Fruit fly (Drosophila melanogaster) S2 (cell line): ENCODE data around the gene CG13603.

Experiments
- CG8478 ChIP-seq: fragments of >200 bp; optimal IDR thresholded peaks from 2 replicates; lab custom pipeline; 2018
- CTCF ChIP-seq, 2 experiments: fragments of >200 bp; optimal IDR thresholded peaks; 2 replicates each; lab custom pipeline; 2018

Gene CG13603

DNA sequence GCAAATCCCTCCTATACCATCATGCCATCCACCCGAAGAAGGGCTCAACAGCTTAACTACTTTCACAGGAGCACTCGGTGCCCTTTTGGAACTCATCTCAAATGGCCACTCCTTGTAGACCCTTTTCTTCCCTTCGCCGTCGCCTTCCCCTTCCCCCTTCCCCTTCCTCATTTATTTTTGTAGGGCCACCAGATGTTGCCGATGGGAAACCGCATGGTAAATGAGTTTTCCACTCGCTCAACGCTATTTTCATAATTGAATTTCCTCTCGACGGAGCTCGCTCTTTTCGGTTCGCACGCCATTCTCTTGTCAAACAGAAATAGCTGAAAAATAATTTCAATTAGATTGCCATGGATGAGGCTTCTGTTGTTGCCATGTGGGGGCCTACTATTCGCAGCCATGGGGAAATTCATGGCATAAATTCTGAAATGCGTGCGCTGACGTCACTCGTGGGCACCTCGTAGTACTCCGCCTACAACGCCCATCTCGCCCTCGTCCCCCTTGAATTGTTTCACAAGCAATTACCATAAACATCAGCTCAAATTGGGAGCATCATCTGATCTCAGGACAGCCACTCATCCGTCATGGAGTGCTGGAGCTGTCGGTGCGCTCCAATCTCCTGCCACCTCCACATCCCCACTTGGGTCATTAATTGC, 25.8 kb upstream of the CG13603 start:
- TF ChIP-seq CTCF (optimal IDR thresholded peaks at IDR 0.05; lab: Kevin White, UChicago) (no peak), CG8478 (no peak)

DNA sequence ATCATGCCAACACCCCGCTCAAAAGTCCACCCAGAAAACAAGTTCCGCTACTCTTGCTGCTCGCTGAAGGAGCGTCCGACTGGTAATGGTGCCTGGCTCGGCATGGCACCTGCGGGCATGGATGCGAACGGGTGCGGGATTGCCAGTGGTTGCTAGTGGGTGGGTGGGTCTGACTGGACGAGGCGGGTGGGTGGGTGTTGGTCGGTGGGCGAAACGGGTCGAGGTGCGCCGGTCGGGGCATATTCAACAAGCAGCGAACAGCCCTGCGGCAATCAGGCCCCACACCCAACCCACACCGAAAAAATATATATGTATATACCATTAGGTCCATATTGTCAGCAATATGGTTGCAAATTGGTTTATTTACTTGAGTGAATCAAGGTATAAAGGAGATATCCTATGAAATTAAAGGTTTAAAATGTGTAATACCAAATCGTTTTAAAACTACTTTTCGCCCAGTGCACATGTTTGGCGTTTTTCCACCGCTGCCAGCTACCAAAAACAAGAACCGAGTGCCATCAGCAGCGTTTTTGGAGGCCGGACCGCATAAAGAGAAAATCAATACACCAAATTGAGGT, 24.4 kb upstream of the CG13603 start:
- TF ChIP-seq CG8478 (no peak), CTCF (optimal IDR thresholded peaks at IDR 0.05; lab: Kevin White, UChicago) (no peak)

DNA sequence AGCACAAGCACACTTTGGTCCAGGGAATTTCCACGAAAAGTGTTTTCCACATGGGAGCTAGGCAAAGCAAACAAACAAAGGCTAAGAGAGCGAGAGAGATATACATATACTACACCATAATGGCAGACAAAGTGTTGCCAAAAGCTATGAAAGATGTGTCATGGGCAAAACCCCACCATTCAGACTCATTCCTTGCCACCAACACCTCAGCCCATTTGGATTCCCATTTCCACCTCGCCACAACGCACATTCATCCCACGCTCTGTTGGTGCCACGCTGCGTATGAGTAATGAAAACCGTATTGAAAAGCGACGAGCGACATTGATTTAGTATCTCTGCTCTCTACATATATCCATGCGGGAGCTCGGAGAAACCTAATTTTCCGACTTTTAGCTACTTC, 22.5 kb upstream of the CG13603 start:
- TF ChIP-seq CTCF (optimal IDR thresholded peaks at IDR 0.05; lab: Kevin White, UChicago) (no peak), CG8478 (no peak)

DNA sequence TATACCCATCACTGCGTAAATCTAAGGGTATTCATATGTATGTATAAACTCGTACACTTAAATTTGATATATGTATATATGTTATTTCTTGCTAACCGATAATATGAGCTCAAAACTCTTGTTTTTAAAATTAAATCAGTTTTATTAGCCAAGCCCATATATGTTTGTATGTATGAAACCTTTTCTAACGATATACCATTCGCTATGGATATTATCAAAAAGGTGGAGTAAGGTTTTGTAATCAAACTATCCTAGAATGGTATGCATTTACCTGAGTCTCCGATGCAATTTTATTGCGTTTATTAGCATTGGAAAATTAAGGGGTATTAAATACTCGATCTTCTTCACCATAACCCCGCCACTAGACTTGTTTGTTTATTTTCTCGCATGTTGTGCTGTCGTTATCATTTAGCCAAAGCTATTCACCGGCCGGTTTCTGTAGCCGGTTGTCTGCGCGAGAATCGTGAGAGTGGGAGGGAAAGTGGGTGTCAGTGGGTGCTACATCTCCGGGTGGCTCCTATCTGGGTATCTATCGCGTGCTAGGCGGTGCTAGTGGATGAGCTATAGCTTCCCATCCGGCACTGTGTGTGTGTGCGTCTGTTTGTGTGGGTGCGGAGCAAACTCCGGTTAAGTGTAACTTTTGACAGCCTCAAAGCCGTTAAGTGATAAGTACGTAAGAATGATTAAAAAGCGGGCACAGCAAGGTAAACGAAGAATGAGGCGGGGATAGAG, 21.6 kb upstream of the CG13603 start:
- no peak for TF ChIP-seq CTCF (optimal IDR thresholded peaks at IDR 0.05; lab: Kevin White, UChicago)
- no peak for TF ChIP-seq CG8478

DNA sequence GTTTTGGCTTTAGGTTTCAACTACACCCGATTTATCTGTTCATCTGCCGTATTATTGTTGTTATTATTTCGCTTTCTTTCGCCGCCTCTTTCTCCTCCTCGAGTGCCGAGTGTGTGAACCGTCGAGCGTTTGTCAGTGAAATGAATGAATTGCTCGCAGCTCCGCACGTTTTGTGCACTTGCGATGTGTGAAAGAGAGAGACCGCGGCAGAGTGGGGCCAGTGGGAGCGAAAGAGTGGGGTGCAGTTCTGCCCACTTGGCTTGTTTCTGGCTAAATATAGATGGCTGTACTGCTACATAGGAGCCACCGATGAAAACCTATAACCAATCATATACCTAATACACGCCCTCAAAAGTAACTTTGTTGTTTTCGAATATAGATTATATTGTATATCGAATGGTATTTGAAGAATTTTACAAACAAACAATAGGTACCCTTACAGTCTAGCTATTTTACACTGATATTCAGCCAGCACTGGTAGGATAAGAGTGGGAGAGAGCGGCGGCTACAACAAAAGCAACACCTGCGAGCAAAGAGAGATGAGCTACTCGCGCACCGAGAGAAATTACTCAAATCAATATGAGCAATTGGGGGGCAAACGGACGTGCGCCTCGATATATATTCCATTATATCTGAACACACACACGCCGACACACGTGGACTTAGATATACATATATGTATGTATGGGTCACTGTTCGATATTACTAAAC, 20.2 kb upstream of the CG13603 start:
- TF ChIP-seq CG8478 (no peak), CTCF (optimal IDR thresholded peaks at IDR 0.05; lab: Kevin White, UChicago) (no peak)

DNA sequence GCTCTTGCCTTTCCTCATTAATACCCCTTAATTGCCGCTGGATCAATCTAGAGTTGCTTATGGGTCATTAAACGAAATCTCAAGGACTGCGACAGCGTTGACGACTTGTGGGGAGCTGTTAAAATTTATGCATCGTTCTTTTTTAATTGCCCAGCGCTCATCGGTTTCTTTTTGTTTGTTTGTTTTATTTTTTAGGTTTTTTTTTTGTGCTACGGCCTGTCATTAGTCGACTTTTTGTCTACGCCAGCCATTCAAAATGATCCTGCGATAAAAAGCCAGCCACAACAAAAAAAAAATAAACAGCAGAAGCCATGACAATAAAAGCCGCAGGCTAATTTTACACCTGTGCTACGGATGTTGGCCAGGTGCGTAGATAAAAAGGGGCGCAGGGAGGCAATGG, 17.6 kb upstream of the CG13603 start:
- TF ChIP-seq CTCF (optimal IDR thresholded peaks at IDR 0.05; lab: Kevin White, UChicago) (no peak), CG8478 (no peak)

DNA sequence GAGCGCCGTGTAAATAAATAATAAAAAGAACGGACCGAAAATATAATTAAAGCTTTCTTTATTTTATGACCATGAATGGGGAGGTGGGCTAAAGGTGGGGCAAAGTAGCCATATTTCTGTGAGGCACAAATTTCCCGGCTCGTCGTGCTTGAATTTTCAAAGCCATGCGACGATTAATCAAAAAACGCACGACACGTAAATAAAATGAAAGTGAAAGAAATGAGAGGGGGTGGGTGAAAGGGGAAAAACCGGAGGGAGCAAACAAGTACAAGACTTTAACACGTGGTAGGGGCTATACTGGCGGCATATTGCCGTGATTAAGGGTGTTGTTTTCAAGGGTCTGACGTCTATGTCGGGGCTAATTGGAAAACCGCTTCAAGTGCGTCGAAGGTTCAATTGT, 14.8 kb upstream of the CG13603 start:
- TF ChIP-seq CTCF (optimal IDR thresholded peaks at IDR 0.05; lab: Kevin White, UChicago) (no peak), CG8478 (no peak)

DNA sequence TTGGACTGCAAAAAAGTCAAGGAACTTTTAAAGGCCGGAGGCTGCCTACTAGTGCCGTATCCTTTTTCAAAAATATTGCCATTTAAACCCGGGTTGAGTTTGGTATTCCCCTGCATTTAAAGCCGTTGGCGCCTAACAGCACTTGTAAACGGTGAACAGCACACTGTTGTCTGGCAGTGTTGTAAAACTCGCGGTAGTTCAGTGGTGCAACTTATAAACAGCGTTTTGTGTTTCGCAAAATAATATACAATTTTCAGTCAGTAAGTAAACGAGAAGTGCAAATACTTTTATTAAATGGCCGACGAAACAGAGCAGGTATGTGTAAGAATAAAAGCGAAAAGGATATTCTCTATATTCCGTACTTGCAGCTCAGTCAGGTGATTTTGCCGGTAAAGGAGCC, 9.9 kb upstream of the CG13603 start, which contains the start of gene LSm3:
TSS of gene LSm3 (plus strand) at position 39 of the 400 bp plus-strand sequence.
- TF ChIP-seq CG8478 (no peak), CTCF (optimal IDR thresholded peaks at IDR 0.05; lab: Kevin White, UChicago) (peak in 1 of 2 experiments; percentile 16)

DNA sequence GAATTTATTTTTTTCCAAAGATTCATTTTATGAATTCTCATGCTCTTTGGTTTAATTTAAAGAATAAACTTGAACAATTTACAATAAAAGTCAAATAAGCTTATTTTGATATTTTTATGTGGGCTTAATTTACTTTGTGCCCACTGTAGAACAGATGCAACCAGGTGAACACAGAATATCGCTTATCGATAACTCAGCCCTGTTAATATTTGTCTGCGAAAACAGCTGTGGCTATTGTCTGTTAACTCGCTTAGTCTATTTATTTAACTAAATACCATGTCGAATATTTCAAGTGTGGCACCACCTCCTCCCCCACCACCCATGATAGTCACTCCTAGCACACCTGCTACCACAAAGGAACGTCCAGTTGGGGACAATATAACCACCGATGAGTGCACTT, 9.1 kb upstream of the CG13603 start, which contains the start of gene CG33108:
TSS of gene CG33108 (plus strand) at position 200 of the 400 bp plus-strand sequence.
- TF ChIP-seq CG8478, result no peak
- no peak for TF ChIP-seq CTCF (optimal IDR thresholded peaks at IDR 0.05; lab: Kevin White, UChicago)

DNA sequence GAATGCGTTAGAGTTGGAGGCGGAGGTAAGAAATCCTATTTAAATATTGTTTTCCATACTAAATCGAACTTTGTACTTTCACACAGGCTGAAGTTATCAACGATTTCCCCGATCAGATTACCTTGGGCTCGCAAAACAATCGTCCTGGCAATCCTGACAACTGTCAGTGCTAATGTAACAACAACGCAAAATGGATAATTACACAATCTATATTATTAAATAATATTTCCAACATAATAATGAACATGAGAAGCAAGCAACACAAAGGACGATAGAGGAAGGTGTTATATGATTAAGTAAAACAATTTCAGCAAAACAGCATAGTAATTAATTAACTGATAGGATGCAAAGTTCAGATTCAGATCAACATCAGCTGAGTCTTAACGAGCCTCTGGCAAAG, 8.2 kb upstream of the CG13603 start:
- no peak for TF ChIP-seq CTCF (optimal IDR thresholded peaks at IDR 0.05; lab: Kevin White, UChicago)
- no peak for TF ChIP-seq CG8478

DNA sequence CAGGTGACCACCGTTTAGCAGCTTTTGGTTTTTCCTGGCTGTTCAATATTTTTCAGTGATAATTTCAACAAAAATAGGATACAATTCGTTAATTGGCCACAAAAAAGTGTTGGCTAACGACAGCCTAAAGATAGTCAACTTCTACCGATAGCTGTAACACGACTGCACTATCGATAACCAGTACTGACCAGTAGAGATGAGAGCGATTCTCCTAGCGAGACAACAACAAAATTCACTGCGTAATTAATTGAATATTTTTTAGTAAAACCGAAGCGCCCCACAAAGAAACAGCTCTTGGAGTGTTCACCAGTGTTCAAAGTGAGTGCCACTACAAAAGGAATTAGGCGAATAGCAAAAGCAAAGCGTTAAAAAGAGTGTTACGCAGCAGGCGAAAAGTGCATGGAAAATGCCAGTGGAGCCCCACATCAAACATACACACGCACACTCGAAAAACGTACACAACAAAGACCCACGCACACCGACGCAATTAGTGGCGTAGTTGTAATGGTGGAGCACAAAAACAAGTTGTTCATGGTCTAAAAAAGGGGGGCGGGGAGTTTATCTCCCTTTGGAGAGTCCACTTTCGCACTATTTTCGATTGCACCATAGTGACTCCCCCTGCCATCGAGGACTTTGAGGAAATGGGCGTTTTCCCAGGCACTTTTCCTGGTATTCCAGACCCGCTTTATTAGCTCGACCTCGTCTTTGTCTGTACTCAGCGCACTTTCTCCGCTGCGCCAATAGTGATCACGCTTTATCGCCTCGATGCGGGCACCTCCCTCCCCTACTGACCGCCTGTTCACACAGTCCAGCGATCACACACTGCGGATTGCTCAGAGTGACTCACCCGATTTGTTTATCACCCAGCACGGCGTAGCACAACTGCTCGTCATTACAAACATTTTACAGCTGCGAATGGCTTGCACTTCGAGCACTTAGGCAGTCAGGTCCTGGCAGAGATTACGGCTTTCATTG, 6.7 kb upstream of the CG13603 start, which contains the start of the genes Epp and Rab7:
TSS of gene Epp (minus strand) at position 94 of the 975 bp plus-strand sequence.
TSS of gene Rab7 (plus strand) at position 186 of the 975 bp plus-strand sequence.
- no peak for TF ChIP-seq CG8478
- peak in 1 of 2 experiments; percentile 13 for TF ChIP-seq CTCF (optimal IDR thresholded peaks at IDR 0.05; lab: Kevin White, UChicago)

DNA sequence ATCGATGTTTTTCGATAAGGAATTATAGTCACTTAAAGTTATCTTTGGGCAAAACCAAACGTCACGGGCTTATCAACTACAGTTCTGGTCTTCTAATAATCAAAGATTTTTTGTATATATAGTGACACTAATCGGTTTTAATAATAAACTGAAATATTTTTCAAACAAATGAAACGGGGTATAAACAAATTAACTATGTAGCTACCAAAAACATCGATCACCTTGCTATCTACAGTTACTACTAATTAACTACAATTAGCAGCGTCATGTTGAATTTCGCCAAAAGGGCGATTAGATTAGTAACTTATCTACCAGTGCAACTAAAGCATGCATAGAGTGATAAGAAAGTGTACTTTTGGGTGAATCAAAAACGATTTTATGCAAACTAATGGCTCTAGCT, 5.0 kb upstream of the CG13603 start:
- TF ChIP-seq CG8478, result no peak
- TF ChIP-seq CTCF (optimal IDR thresholded peaks at IDR 0.05; lab: Kevin White, UChicago), result no peak

DNA sequence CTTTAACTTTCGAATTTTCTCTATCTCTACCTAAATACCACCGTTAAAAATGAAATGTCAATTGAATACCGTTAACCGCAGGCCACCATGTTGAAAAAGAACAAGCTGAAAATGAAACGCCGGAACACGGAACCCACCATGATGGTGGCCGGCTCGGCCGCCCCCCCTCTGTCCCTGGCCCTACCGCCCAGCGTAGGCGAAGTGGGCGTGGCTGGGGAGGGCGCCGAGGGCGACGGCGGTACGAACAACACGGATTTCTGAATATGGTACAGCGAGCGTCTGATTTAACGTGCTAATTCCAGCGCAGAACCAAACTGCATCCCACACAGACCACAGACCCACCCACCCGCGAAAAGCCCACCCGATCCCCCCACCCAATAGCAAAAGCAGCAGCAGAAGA, 4.7 kb downstream of the CG13603 start:
- TF ChIP-seq CTCF (optimal IDR thresholded peaks at IDR 0.05; lab: Kevin White, UChicago) (no peak), CG8478 (no peak)

DNA sequence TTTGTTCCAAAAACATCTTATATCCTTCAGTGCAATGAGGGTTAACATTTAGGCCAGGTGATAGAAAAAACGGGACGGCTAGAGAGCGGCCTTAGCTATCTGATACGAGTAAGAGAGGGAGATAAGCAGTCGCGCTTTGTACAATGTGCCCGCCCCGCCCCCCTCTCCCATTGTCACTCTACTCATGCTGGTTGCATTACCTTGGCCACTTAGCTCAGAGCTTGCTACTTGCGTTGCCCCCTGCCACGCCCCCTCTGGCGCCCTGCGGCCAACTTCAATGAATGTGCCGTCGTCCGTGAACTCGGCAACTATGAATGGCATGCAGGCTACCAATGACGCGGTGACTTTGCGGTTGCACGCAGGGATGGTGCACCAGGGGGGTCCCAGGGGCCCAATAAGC, 14.6 kb downstream of the CG13603 start:
- no peak for TF ChIP-seq CTCF (optimal IDR thresholded peaks at IDR 0.05; lab: Kevin White, UChicago)
- TF ChIP-seq CG8478, result no peak
